Fruit fly (Drosophila melanogaster) whole organism, embryonic: ENCODE measurements around the gene nbs.
A peak's percentile ranks its signal among the peaks of the same experiment; 100 is the strongest.

Experiments used
- ATbp ChIP-seq: fragments of 200-800 bp; sonication (Bioruptor generic); optimal IDR thresholded peaks from 2 replicates; lab custom pipeline; 2017; ENCODE audit warnings: missing biosample characterization, mild to moderate bottlenecking, missing genetic modification characterization, missing genetic modification reagents
- CG10267 ChIP-seq: fragments of 200-800 bp; sonication (Bioruptor generic); optimal IDR thresholded peaks from 2 replicates; lab custom pipeline; 2018; ENCODE audit warnings: missing biosample characterization, mild to moderate bottlenecking, missing genetic modification characterization, moderate library complexity
- CG10959 ChIP-seq: fragments of 200-800 bp; sonication (Bioruptor generic); IDR thresholded peaks from 2 replicates; pipeline ENCODE4 v1.3.6; 2022; ENCODE audit warnings: missing biosample characterization, missing genetic modification characterization
- CG12155 ChIP-seq: fragments of 200-800 bp; sonication (Bioruptor generic); optimal IDR thresholded peaks from 3 replicates; lab custom pipeline; 2016; ENCODE audit warnings: missing biosample characterization, missing genetic modification characterization
- CG12236 ChIP-seq: fragments of 200-800 bp; sonication (Bioruptor generic); optimal IDR thresholded peaks from 2 replicates; lab custom pipeline; 2016; ENCODE audit warnings: missing biosample characterization, missing genetic modification characterization
- CG13287 ChIP-seq: fragments of 200-800 bp; sonication (Bioruptor generic); IDR thresholded peaks from 2 replicates; pipeline ENCODE4 v1.3.6; 2022; ENCODE audit warnings: missing biosample characterization, missing genetic modification characterization; ENCODE audit not compliant: partially characterized antibody
- CG14050 ChIP-seq: fragments of 200-800 bp; sonication (Bioruptor generic); IDR thresholded peaks from 3 replicates; pipeline ENCODE4 v1.3.6; 2022; ENCODE audit warnings: missing biosample characterization, missing genetic modification characterization
- CG1529 ChIP-seq: fragments of 200-800 bp; sonication (Bioruptor generic); optimal IDR thresholded peaks from 3 replicates; lab custom pipeline; 2018; ENCODE audit warnings: missing biosample characterization, missing genetic modification characterization
- CG15601 ChIP-seq: fragments of 200-800 bp; sonication (Bioruptor generic); optimal IDR thresholded peaks from 3 replicates; lab custom pipeline; 2019; ENCODE audit warnings: missing biosample characterization, mild to moderate bottlenecking, missing genetic modification characterization, moderate library complexity
- CG16815 ChIP-seq: fragments of 200-800 bp; sonication (Bioruptor generic); optimal IDR thresholded peaks from 3 replicates; lab custom pipeline; 2017; ENCODE audit warnings: missing biosample characterization, mild to moderate bottlenecking, missing genetic modification characterization
- CG18764 ChIP-seq: fragments of 200-800 bp; sonication (Bioruptor generic); optimal IDR thresholded peaks from 3 replicates; lab custom pipeline; 2016; ENCODE audit warnings: missing biosample characterization, missing genetic modification characterization
- CG2889 ChIP-seq: fragments of 200-800 bp; sonication (Bioruptor generic); IDR thresholded peaks from 3 replicates; pipeline ENCODE4 v1.3.6; 2022; ENCODE audit warnings: missing biosample characterization, missing genetic modification characterization
- CG30403 ChIP-seq: fragments of 200-800 bp; sonication (Bioruptor generic); optimal IDR thresholded peaks from 3 replicates; lab custom pipeline; 2016; ENCODE audit warnings: missing biosample characterization, missing genetic modification characterization
- CG31365 ChIP-seq: fragments of 200-800 bp; sonication (Bioruptor generic); optimal IDR thresholded peaks from 2 replicates; lab custom pipeline; 2018; ENCODE audit warnings: missing biosample characterization, mild to moderate bottlenecking, missing genetic modification characterization
- CG3163 ChIP-seq: fragments of 200-800 bp; sonication (Bioruptor generic); optimal IDR thresholded peaks from 3 replicates; lab custom pipeline; 2016; ENCODE audit warnings: missing biosample characterization, missing genetic modification characterization
- CG34376 ChIP-seq: fragments of 200-800 bp; sonication (Bioruptor generic); optimal IDR thresholded peaks from 2 replicates; lab custom pipeline; 2018; ENCODE audit warnings: missing biosample characterization, mild to moderate bottlenecking, missing genetic modification characterization
- CG4617 ChIP-seq: fragments of 200-800 bp; sonication (Bioruptor generic); optimal IDR thresholded peaks from 3 replicates; lab custom pipeline; 2016; ENCODE audit warnings: missing biosample characterization, missing genetic modification characterization, borderline replicate concordance
- CG4730 ChIP-seq: fragments of 200-800 bp; sonication (Bioruptor generic); IDR thresholded peaks from 2 replicates; pipeline ENCODE4 v1.3.6; 2022; ENCODE audit warnings: missing biosample characterization, missing genetic modification characterization
- CG5180 ChIP-seq: fragments of 200-800 bp; sonication (Bioruptor generic); optimal IDR thresholded peaks from 3 replicates; lab custom pipeline; 2017; ENCODE audit warnings: missing biosample characterization, missing genetic modification characterization, mild to moderate bottlenecking, moderate library complexity, missing genetic modification reagents
- CG6175 ChIP-seq: fragments of 200-800 bp; sonication (Bioruptor generic); IDR thresholded peaks from 3 replicates; pipeline ENCODE4 v1.3.6; 2022; ENCODE audit warnings: missing biosample characterization, missing genetic modification characterization
- CG6654 ChIP-seq: fragments of 200-800 bp; sonication (Bioruptor generic); optimal IDR thresholded peaks from 2 replicates; lab custom pipeline; 2017; ENCODE audit warnings: missing biosample characterization, mild to moderate bottlenecking, missing genetic modification characterization
- CG8944 ChIP-seq: fragments of 200-800 bp; sonication (Bioruptor generic); optimal IDR thresholded peaks from 3 replicates; lab custom pipeline; 2016; ENCODE audit warnings: missing biosample characterization, missing genetic modification characterization
- Camta ChIP-seq: fragments of 200-800 bp; sonication (Bioruptor generic); optimal IDR thresholded peaks from 2 replicates; lab custom pipeline; 2016; ENCODE audit warnings: missing biosample characterization, missing genetic modification characterization
- Doc2 ChIP-seq: fragments of 200-800 bp; sonication (Bioruptor generic); IDR thresholded peaks from 2 replicates; pipeline ENCODE4 v1.3.6; 2022; ENCODE audit warnings: missing biosample characterization, missing genetic modification characterization
- Dp ChIP-seq: fragments of 200-800 bp; sonication (Bioruptor generic); optimal IDR thresholded peaks from 2 replicates; lab custom pipeline; 2018; ENCODE audit warnings: missing biosample characterization, mild to moderate bottlenecking, missing genetic modification characterization, moderate library complexity
- E2f2 ChIP-seq: fragments of 200-800 bp; sonication (Bioruptor generic); IDR thresholded peaks from 2 replicates; pipeline ENCODE4 v1.3.6; 2022; ENCODE audit warnings: missing biosample characterization, missing genetic modification characterization
- Jarid2 ChIP-seq: fragments of 200-800 bp; sonication (Bioruptor generic); optimal IDR thresholded peaks from 3 replicates; lab custom pipeline; 2017; ENCODE audit warnings: mild to moderate bottlenecking, missing biosample characterization, missing genetic modification reagents, missing genetic modification characterization
- Mrtf ChIP-seq: fragments of 200-800 bp; sonication (Bioruptor generic); IDR thresholded peaks from 3 replicates; pipeline ENCODE4 v1.3.6; 2022; ENCODE audit warnings: missing biosample characterization, missing genetic modification characterization
- Opbp ChIP-seq: fragments of 200-800 bp; sonication (Bioruptor generic); IDR thresholded peaks from 3 replicates; pipeline ENCODE4 v1.3.6; 2022; ENCODE audit warnings: missing biosample characterization, missing genetic modification characterization; ENCODE audit not compliant: partially characterized antibody
- Optix ChIP-seq: fragments of 200-800 bp; sonication (Bioruptor generic); IDR thresholded peaks from 3 replicates; pipeline ENCODE4 v1.3.6; 2022; ENCODE audit warnings: missing biosample characterization, missing genetic modification characterization
- Ptx1 ChIP-seq: fragments of 200-800 bp; sonication (Bioruptor generic); IDR thresholded peaks from 2 replicates; pipeline ENCODE4 v1.3.6; 2022; ENCODE audit warnings: missing biosample characterization, missing genetic modification characterization
- Taf1 ChIP-seq: fragments of 200-800 bp; sonication (Bioruptor generic); IDR thresholded peaks from 2 replicates; pipeline ENCODE4 v1.3.6; 2022; ENCODE audit warnings: missing biosample characterization, missing genetic modification characterization
- Tbp ChIP-seq: fragments of >200 bp; optimal IDR thresholded peaks from 2 replicates; lab custom pipeline; 2018; ENCODE audit warnings: missing biosample characterization, missing genetic modification characterization
- Usf ChIP-seq: fragments of 200-800 bp; sonication (Bioruptor generic); optimal IDR thresholded peaks from 2 replicates; lab custom pipeline; 2017; ENCODE audit warnings: missing genotype, missing biosample characterization, missing genetic modification characterization
- Xrp1 ChIP-seq: fragments of 200-800 bp; sonication (Bioruptor generic); IDR thresholded peaks from 2 replicates; pipeline ENCODE4 v1.3.6; 2022; ENCODE audit warnings: missing biosample characterization, missing genetic modification characterization
- caup ChIP-seq: fragments of 200-800 bp; sonication (Bioruptor generic); optimal IDR thresholded peaks from 3 replicates; lab custom pipeline; 2017; ENCODE audit warnings: missing biosample characterization, mild to moderate bottlenecking, missing genetic modification characterization, moderate library complexity; ENCODE audit not compliant: severe bottlenecking
- cg ChIP-seq: fragments of 200-800 bp; sonication (Bioruptor generic); optimal IDR thresholded peaks from 3 replicates; lab custom pipeline; 2019; ENCODE audit warnings: missing biosample characterization, mild to moderate bottlenecking, missing genetic modification characterization, moderate library complexity
- crp ChIP-seq, 2 experiments: fragments of 200-800 bp; sonication (Bioruptor generic); optimal IDR thresholded peaks; 2 replicates in 1 of 2; 3 replicates in 1 of 2; lab custom pipeline; 2017; ENCODE audit warnings: missing biosample characterization in 2 of 2, missing genetic modification characterization in 2 of 2, mild to moderate bottlenecking in 1 of 2, moderate library complexity in 1 of 2
- danr ChIP-seq: fragments of 200-800 bp; sonication (Bioruptor generic); IDR thresholded peaks from 2 replicates; pipeline ENCODE4 v1.3.6; 2022; ENCODE audit warnings: missing biosample characterization, missing genetic modification characterization
- ewg ChIP-seq: fragments of 200-800 bp; sonication (Bioruptor generic); optimal IDR thresholded peaks from 3 replicates; lab custom pipeline; 2017; ENCODE audit warnings: mild to moderate bottlenecking, missing biosample characterization, missing genetic modification reagents, missing genetic modification characterization
- gfzf ChIP-seq: fragments of 200-800 bp; sonication (Bioruptor generic); optimal IDR thresholded peaks from 2 replicates; lab custom pipeline; 2016; ENCODE audit warnings: missing biosample characterization, mild to moderate bottlenecking, missing genetic modification characterization, moderate library complexity
- insv ChIP-seq, 2 experiments: fragments of 200-800 bp; sonication (Bioruptor generic); optimal IDR thresholded peaks; 3 replicates each; lab custom pipeline; 2016 to 2018; ENCODE audit warnings: missing biosample characterization in 2 of 2, missing genetic modification characterization in 2 of 2
- nmo ChIP-seq: fragments of 200-800 bp; sonication (Bioruptor generic); optimal IDR thresholded peaks from 2 replicates; lab custom pipeline; 2018; ENCODE audit warnings: missing biosample characterization, mild to moderate bottlenecking, missing genetic modification characterization, moderate library complexity
- row ChIP-seq: fragments of 200-800 bp; sonication (Bioruptor generic); IDR thresholded peaks from 3 replicates; pipeline ENCODE4 v1.3.6; 2022; ENCODE audit warnings: missing biosample characterization, missing genetic modification characterization
- sob ChIP-seq: fragments of 200-800 bp; sonication (Bioruptor generic); IDR thresholded peaks from 2 replicates; pipeline ENCODE4 v1.3.6; 2022; ENCODE audit warnings: missing biosample characterization, missing genetic modification characterization
- tin ChIP-seq: fragments of 200-800 bp; sonication (Bioruptor generic); optimal IDR thresholded peaks from 3 replicates; lab custom pipeline; 2016; ENCODE audit warnings: missing biosample characterization, missing genetic modification characterization
- unc-4 ChIP-seq: fragments of 200-800 bp; sonication (Bioruptor generic); IDR thresholded peaks from 2 replicates; pipeline ENCODE4 v1.3.6; 2022; ENCODE audit warnings: missing biosample characterization, missing genetic modification characterization; ENCODE audit not compliant: partially characterized antibody
- unpg ChIP-seq: fragments of 200-800 bp; sonication (Bioruptor generic); optimal IDR thresholded peaks from 3 replicates; lab custom pipeline; 2018; ENCODE audit warnings: missing biosample characterization, mild to moderate bottlenecking, missing genetic modification characterization, moderate library complexity
- vfl ChIP-seq: fragments of 200-800 bp; sonication (Bioruptor generic); optimal IDR thresholded peaks from 2 replicates; lab custom pipeline; 2016; ENCODE audit warnings: missing biosample characterization, missing genetic modification characterization
- zf30C ChIP-seq: fragments of 200-800 bp; sonication (Bioruptor generic); optimal IDR thresholded peaks from 3 replicates; lab custom pipeline; 2018; ENCODE audit warnings: missing biosample characterization, mild to moderate bottlenecking, missing genetic modification characterization

nbs gene

DNA sequence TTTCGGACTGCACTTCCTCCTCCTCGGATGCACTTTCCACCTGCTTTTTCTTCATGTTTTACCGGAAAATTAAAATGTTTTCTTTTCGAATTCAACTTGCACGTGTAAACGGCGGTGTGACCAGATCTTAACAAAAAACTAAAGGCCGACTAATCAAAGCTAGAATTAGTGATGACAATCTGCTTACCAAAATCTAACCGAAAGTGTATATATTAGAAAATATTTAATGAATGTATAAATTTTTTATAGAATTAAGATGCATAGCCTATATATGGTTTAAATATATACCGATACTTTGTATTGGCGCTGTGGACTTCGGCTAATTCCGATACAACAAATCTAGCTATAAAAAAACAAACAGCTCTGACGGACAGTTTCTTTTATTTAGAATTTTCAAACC lies 4.1 kb downstream of the nbs start, which contains the start of the genes CG18178 and CG14174 (continued):
- no peak for TF ChIP-seq Tbp
- peak; percentile 34 for TF ChIP-seq ewg (GFP tag; lab: Kevin White, UChicago)
- peak; percentile 85 for TF ChIP-seq nmo (GFP tag; lab: Kevin White, UChicago)
- TF ChIP-seq CG14050 (GFP tag; lab: Robert Waterston, UW) = 0 out of 3 replicates have a peak, but pooled peaks have one; percentile 37
- peak; percentile 32 for TF ChIP-seq CG34376 (GFP tag; lab: Kevin White, UChicago)
- TF ChIP-seq CG4617 (GFP tag; lab: Kevin White, UChicago) = peak; percentile 69
- TF ChIP-seq Opbp (GFP tag; lab: Robert Waterston, UW) = no peak
- peak; percentile 66 for TF ChIP-seq Ptx1 (GFP tag; lab: Robert Waterston, UW)
- TF ChIP-seq row = peak; percentile 90
- TF ChIP-seq CG2889 = 0 out of 3 replicates have a peak, but pooled peaks have one; percentile 24
- peak; percentile 69 for TF ChIP-seq Xrp1
- TF ChIP-seq CG1529 (GFP tag; lab: Kevin White, UChicago) = no peak
- TF ChIP-seq Usf (GFP tag; lab: Kevin White, UChicago) = peak; percentile 38
- TF ChIP-seq Doc2 (GFP tag; lab: Robert Waterston, UW) = no peak
- peak; percentile 69 for TF ChIP-seq CG15601 (tag; lab: Kevin White, UChicago)
- TF ChIP-seq CG18764 (GFP tag; lab: Kevin White, UChicago) = peak; percentile 49
- TF ChIP-seq CG12155 (GFP tag; lab: Kevin White, UChicago) = peak; percentile 54
- no peak for TF ChIP-seq CG12236 (GFP tag; lab: Kevin White, UChicago)
- no peak for TF ChIP-seq cg (GFP tag; lab: Kevin White, UChicago)
- peak; percentile 63 for TF ChIP-seq CG13287
- TF ChIP-seq CG4730 (GFP tag; lab: Robert Waterston, UW) = no peak; the same call in 1 of the 2 replicates
- TF ChIP-seq Optix = no peak
- no peak for TF ChIP-seq Jarid2 (GFP tag; lab: Kevin White, UChicago)
- peak; percentile 23 for TF ChIP-seq Dp (GFP tag; lab: Kevin White, UChicago)
- no peak for TF ChIP-seq crp (GFP tag; optimal IDR thresholded peaks at IDR 0.05; lab: Kevin White, UChicago)
- peak; percentile 47 for TF ChIP-seq CG16815 (GFP tag; lab: Kevin White, UChicago)
- TF ChIP-seq CG30403 (GFP tag; lab: Kevin White, UChicago) = peak; percentile 60
- no peak for TF ChIP-seq CG5180 (GFP tag; lab: Kevin White, UChicago)
- TF ChIP-seq CG6175 = no peak
- peak; percentile 58 for TF ChIP-seq gfzf
- no peak for TF ChIP-seq CG8944 (GFP tag; lab: Kevin White, UChicago)
- peak; percentile 56 for TF ChIP-seq E2f2
- peak; percentile 56 for TF ChIP-seq unpg (GFP tag; lab: Kevin White, UChicago)
- no peak for TF ChIP-seq zf30C (GFP tag; lab: Kevin White, UChicago)
- TF ChIP-seq caup = peak; percentile 57
- no peak for TF ChIP-seq CG6654 (GFP tag; lab: Kevin White, UChicago)
- TF ChIP-seq CG10959 (GFP tag; lab: Robert Waterston, UW) = no peak
- TF ChIP-seq CG10267 (tag; lab: Kevin White, UChicago) = peak; percentile 76
- peak in 1 of 2 experiments; percentile 28 for TF ChIP-seq insv (GFP tag; optimal IDR thresholded peaks at IDR 0.05; lab: Kevin White, UChicago)
- TF ChIP-seq Mrtf (GFP tag; lab: Robert Waterston, UW) = no peak
- peak; percentile 25 for TF ChIP-seq ATbp
- peak; percentile 72 for TF ChIP-seq tin (GFP tag; lab: Kevin White, UChicago)
- TF ChIP-seq danr = 0 out of 2 replicates have a peak, but pooled peaks have one; percentile 12
- peak; percentile 33; the same call in 1 of the 2 replicates for TF ChIP-seq unc-4 (GFP tag; lab: Robert Waterston, UW)
- peak; percentile 80 for TF ChIP-seq sob
- no peak for TF ChIP-seq CG31365
- TF ChIP-seq CG3163 = no peak
- peak; percentile 50; the same call in 1 of the 2 replicates for TF ChIP-seq Taf1 (GFP tag; lab: Robert Waterston, UW)
- TF ChIP-seq vfl (GFP tag; lab: Kevin White, UChicago) = no peak
- TF ChIP-seq Camta (GFP tag; lab: Kevin White, UChicago) = no peak
